Fruit fly (Drosophila melanogaster) whole organism, adult: Measurements from ENCODE around the gene CG3198.

Experiments used
- CG11617 ChIP-seq: fragments of 200-800 bp; sonication (Bioruptor generic); optimal IDR thresholded peaks from 2 replicates; lab custom pipeline; 2017; ENCODE audit warnings: mild to moderate bottlenecking, missing biosample characterization, missing genetic modification reagents, missing genetic modification characterization
- CG12768 ChIP-seq: fragments of 200-800 bp; sonication (Bioruptor generic); optimal IDR thresholded peaks from 2 replicates; lab custom pipeline; 2017; ENCODE audit warnings: missing biosample characterization, missing genetic modification characterization, mild to moderate bottlenecking, moderate library complexity, missing genetic modification reagents
- CG14711 ChIP-seq: fragments of 200-800 bp; sonication (Bioruptor generic); optimal IDR thresholded peaks from 2 replicates; lab custom pipeline; 2018; ENCODE audit warnings: missing biosample characterization, mild to moderate bottlenecking, missing genetic modification characterization, moderate library complexity
- CG1620 ChIP-seq: fragments of 200-800 bp; sonication (Bioruptor generic); optimal IDR thresholded peaks from 2 replicates; lab custom pipeline; 2016; ENCODE audit warnings: missing biosample characterization, missing genetic modification characterization
- CG33017 ChIP-seq: fragments of 200-800 bp; sonication (Bioruptor generic); optimal IDR thresholded peaks from 2 replicates; lab custom pipeline; 2018; ENCODE audit warnings: missing biosample characterization, mild to moderate bottlenecking, missing genetic modification characterization, moderate library complexity
- CG5204 ChIP-seq: fragments of 200-800 bp; sonication (Bioruptor generic); optimal IDR thresholded peaks from 2 replicates; lab custom pipeline; 2016; ENCODE audit warnings: missing biosample characterization, missing genetic modification characterization
- CG7045 ChIP-seq: fragments of 200-800 bp; sonication (Bioruptor generic); optimal IDR thresholded peaks from 2 replicates; lab custom pipeline; 2017; ENCODE audit warnings: missing biosample characterization, mild to moderate bottlenecking, missing genetic modification characterization
- CG7101 ChIP-seq: fragments of 200-800 bp; sonication (Bioruptor generic); optimal IDR thresholded peaks from 2 replicates; lab custom pipeline; 2018; ENCODE audit warnings: missing biosample characterization, mild to moderate bottlenecking, missing genetic modification characterization, moderate library complexity
- Clk ChIP-seq: fragments of 200-800 bp; sonication (Bioruptor generic); optimal IDR thresholded peaks from 2 replicates; lab custom pipeline; 2017; ENCODE audit warnings: missing biosample characterization, missing genetic modification characterization
- Crg-1 ChIP-seq: fragments of 200-800 bp; sonication (Bioruptor generic); optimal IDR thresholded peaks from 2 replicates; lab custom pipeline; 2016; ENCODE audit warnings: missing biosample characterization, missing genetic modification characterization
- Hr96 ChIP-seq: fragments of 200-800 bp; sonication (Bioruptor generic); optimal IDR thresholded peaks from 2 replicates; lab custom pipeline; 2016; ENCODE audit warnings: missing biosample characterization, missing genetic modification characterization
- Mnt ChIP-seq: fragments of 200-800 bp; sonication (Bioruptor generic); optimal IDR thresholded peaks from 2 replicates; lab custom pipeline; 2016; ENCODE audit warnings: missing biosample characterization, mild to moderate bottlenecking, missing genetic modification characterization
- bab1 ChIP-seq: fragments of 200-800 bp; sonication (Bioruptor generic); optimal IDR thresholded peaks from 3 replicates; lab custom pipeline; 2019; ENCODE audit warnings: missing biosample characterization, mild to moderate bottlenecking, missing genetic modification characterization, moderate library complexity
- cic ChIP-seq: fragments of 200-800 bp; sonication (Bioruptor generic); optimal IDR thresholded peaks from 2 replicates; lab custom pipeline; 2017; ENCODE audit warnings: missing biosample characterization, mild to moderate bottlenecking, missing genetic modification characterization, moderate library complexity
- cnc ChIP-seq, 2 experiments: fragments of >200 bp; optimal IDR thresholded peaks; 2 replicates each; lab custom pipeline; 2017
- kay ChIP-seq: fragments of 200-800 bp; sonication (Bioruptor generic); peaks from one replicate; lab custom pipeline; 2016; ENCODE audit warnings: missing biosample characterization, missing genetic modification characterization, borderline replicate concordance
- ovo ChIP-seq: fragments of 200-800 bp; sonication (Bioruptor generic); optimal IDR thresholded peaks from 2 replicates; lab custom pipeline; 2016; ENCODE audit warnings: missing biosample characterization, missing genetic modification characterization
- pad ChIP-seq: fragments of 200-800 bp; sonication (Bioruptor generic); optimal IDR thresholded peaks from 3 replicates; lab custom pipeline; 2017; ENCODE audit warnings: missing biosample characterization, missing genetic modification characterization, mild to moderate bottlenecking, moderate library complexity, missing genetic modification reagents
- tj ChIP-seq: fragments of 200-800 bp; sonication (Bioruptor generic); optimal IDR thresholded peaks from 3 replicates; lab custom pipeline; 2017; ENCODE audit warnings: missing biosample characterization, mild to moderate bottlenecking, missing genetic modification characterization, moderate library complexity
- toe ChIP-seq: fragments of 200-800 bp; sonication (Bioruptor generic); optimal IDR thresholded peaks from 2 replicates; lab custom pipeline; 2016; ENCODE audit warnings: missing biosample characterization, missing genetic modification characterization

CG3198 gene

DNA sequence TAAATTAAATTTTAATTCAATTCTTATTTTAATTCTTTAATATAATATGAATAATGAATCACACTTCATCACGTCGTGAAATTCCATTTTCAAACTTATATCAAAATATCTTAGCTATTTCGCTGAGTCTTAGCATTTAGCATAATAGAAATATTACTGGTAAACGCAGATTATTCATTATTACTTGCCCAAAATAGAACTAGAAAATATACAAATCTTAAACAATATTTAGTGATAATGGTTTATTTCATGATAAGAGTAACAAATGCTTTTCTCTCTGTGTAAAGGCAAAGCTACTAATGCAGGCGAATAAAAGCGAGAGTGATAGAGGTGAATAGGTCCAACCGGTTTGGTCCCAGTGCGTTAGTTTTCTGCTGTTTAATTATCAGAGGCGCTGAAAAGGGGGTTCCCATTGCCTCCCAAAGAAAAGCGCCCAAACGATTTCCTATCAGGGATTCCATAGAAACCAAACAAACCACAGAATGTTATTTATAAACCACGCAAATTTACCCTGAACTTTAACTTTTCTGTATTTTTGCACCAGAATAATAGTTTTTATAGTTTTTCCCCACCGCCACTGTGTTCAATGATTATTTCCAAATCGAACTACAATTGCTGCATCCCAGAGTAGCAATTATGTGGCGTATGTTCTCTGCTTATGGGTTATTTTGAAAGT is 10.8 kb downstream of the CG3198 start:
- TF ChIP-seq CG11617 (GFP tag; lab: Kevin White, UChicago): no peak
- no peak for TF ChIP-seq cic (GFP tag; lab: Kevin White, UChicago)
- TF ChIP-seq CG5204 (GFP tag; lab: Kevin White, UChicago): no peak
- no peak for TF ChIP-seq ovo (GFP tag; lab: Kevin White, UChicago)
- TF ChIP-seq bab1 (GFP tag; lab: Kevin White, UChicago): no peak
- TF ChIP-seq CG14711 (tag; lab: Kevin White, UChicago): no peak

DNA sequence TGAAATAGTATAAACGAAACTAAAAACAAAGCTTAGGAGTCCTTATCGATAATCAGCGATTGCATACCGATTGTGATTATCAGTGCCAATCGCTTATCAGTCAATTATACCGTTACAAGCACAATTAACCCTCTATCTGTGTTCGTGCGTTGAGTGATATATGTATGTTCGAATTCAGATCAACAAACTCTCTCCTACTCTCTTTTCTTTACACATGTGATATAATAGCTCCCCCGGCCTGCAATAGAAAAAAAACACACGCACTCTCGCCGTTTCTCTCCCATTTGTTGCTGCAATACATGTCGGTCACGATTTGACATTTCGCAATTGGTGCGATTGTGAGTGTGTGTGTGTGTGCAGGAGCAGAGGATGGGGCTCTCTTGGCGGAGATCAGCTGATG is 11.4 kb downstream of the CG3198 start:
- no peak for TF ChIP-seq CG33017 (tag; lab: Kevin White, UChicago)
- no peak for TF ChIP-seq bab1 (GFP tag; lab: Kevin White, UChicago)
- no peak for TF ChIP-seq tj (GFP tag; lab: Kevin White, UChicago)
- TF ChIP-seq Hr96 (GFP tag; lab: Kevin White, UChicago): no peak
- TF ChIP-seq Clk: no peak
- peak; percentile 43 for TF ChIP-seq kay
- peak; percentile 74 for TF ChIP-seq ovo (GFP tag; lab: Kevin White, UChicago)
- TF ChIP-seq pad: peak; percentile 73
- no peak for TF ChIP-seq CG5204 (GFP tag; lab: Kevin White, UChicago)

DNA sequence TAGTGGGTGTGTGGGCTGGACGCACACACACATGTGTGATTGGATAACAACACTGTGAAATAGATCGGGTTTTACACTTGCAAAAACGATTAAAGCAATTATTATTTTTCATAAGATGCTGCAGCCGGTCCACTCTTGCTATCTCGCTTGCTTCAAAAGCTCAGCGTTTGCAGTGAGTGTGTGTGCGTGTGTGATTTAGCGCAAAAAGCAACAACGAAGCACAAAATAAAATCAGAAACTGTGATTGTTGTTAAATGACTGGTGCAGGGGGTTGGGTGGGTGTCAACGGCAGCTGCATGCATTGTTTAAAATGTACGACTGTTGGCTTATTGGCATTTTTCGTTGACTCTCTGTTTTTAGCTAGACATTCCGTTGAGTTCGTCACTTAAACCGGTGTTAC is 11.9 kb downstream of the CG3198 start:
- TF ChIP-seq tj (GFP tag; lab: Kevin White, UChicago) (peak; percentile 67), bab1 (GFP tag; lab: Kevin White, UChicago) (no peak)

DNA sequence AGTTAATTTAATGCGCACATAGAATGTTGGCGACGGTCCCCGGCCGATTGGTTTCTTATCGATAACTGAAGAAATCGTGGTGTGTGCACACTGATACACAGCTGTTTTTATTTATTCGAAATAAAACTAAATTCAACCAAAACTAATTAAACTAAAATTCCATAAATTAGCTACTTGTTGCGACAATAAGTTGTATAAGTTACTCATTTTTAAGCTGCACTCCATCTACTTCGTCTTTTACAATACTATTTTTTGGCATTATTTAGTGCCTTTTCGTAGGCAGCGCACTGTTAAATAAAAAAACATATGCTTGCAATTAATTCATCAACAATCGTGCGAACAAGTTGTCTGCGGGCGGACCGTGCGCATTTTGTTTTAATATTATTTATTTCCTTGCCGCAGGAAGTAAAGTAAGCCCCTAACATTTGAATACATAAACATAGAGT is 12.4 kb downstream of the CG3198 start, which contains the start of the genes CG3224 and Ctr1A:
CG3224 (minus strand) TSS at position 71 of the 446 bp plus-strand sequence.
Ctr1A (plus strand) TSS at position 256 of the 446 bp plus-strand sequence.
- TF ChIP-seq cnc (optimal IDR thresholded peaks at IDR 0.05; lab: Kevin White, UChicago) (no peak), CG1620 (GFP tag; lab: Kevin White, UChicago) (no peak), CG14711 (tag; lab: Kevin White, UChicago) (peak; percentile 27), CG11617 (GFP tag; lab: Kevin White, UChicago) (peak; percentile 22), Mnt (GFP tag; lab: Kevin White, UChicago) (peak; percentile 63), cic (GFP tag; lab: Kevin White, UChicago) (no peak), CG7045 (GFP tag; lab: Kevin White, UChicago) (no peak), CG5204 (GFP tag; lab: Kevin White, UChicago) (no peak), CG12768 (no peak), CG7101 (tag; lab: Kevin White, UChicago) (peak; percentile 16), CG33017 (tag; lab: Kevin White, UChicago) (no peak), bab1 (GFP tag; lab: Kevin White, UChicago) (peak; percentile 34), ovo (GFP tag; lab: Kevin White, UChicago) (no peak), tj (GFP tag; lab: Kevin White, UChicago) (no peak), Hr96 (GFP tag; lab: Kevin White, UChicago) (no peak), toe (GFP tag; lab: Kevin White, UChicago) (no peak), kay (peak; percentile 69), Clk (no peak), Crg-1 (GFP tag; lab: Kevin White, UChicago) (no peak), pad (no peak)

DNA sequence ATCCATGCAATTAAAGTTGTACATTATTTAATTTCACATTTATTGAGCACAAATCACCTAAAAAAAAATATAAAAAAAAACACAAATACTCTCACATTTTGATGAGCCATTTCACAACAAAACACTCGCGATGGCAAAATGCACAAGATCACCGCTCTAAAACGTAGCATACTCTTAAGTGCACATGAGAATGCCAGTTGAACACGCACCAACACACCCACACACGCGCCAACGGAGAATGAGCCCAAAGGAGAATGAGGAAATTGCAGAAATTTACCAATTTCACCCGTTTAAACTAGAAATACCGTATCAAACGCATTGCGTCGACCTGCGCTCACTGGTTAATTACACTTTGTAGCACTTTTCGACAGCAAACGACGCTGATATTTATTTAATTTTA is 13.9 kb downstream of the CG3198 start:
- TF ChIP-seq bab1 (GFP tag; lab: Kevin White, UChicago) (no peak), CG33017 (tag; lab: Kevin White, UChicago) (no peak), CG11617 (GFP tag; lab: Kevin White, UChicago) (no peak), CG7101 (tag; lab: Kevin White, UChicago) (no peak), pad (no peak), CG14711 (tag; lab: Kevin White, UChicago) (no peak), kay (no peak), toe (GFP tag; lab: Kevin White, UChicago) (no peak)

DNA sequence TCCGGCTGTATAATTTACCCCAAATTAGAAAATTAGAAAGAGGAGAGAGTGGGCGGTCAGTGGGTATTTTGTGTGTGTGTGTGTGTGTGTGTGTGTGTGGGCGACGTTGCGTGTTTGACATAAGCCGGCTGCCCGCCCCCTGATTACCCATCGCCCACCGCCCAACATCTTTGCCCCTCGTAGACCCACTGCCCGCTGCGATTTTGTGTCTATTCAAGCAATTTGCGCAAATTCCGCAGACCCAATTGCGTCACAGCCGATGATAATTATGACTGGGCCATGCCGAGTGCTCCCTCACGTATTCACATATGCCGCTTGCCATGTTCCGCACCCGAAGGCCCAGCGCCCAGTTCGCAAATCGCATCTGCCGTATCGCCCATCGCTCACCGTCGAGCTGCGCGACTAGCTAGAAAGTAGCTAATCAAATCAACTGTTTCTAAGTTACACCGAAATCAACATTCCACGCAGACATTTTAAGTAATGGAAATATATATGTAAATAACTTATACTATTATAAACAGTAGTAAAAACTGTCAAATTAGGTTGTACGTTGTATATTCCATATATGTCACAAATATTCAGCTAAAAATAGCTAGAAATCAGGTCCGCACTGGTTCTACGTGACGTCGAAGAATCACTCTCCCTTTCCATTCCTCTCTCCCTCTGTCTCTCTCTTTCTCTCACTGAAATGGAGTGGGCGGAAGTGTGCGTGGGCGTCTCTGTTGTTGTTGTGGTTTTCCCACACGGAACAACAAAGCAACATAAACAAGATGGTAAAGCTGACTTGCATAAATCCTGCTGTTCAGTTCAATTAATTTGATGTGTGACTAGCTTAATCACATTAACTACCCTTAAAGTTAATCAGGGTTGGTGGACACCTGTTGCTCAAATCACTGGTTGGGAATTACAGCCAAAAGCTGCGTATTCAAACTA is 16.9 kb downstream of the CG3198 start:
- TF ChIP-seq pad (peak; percentile 36), CG33017 (tag; lab: Kevin White, UChicago) (peak; percentile 71), CG5204 (GFP tag; lab: Kevin White, UChicago) (peak; percentile 23), ovo (GFP tag; lab: Kevin White, UChicago) (no peak), CG7101 (tag; lab: Kevin White, UChicago) (peak; percentile 69), kay (peak; percentile 74), Clk (no peak), cic (GFP tag; lab: Kevin White, UChicago) (no peak), cnc (optimal IDR thresholded peaks at IDR 0.05; lab: Kevin White, UChicago) (peak in 1 of 2 experiments; percentile 28), CG7045 (GFP tag; lab: Kevin White, UChicago) (peak; percentile 14), CG12768 (peak; percentile 24), CG1620 (GFP tag; lab: Kevin White, UChicago) (no peak), Mnt (GFP tag; lab: Kevin White, UChicago) (peak; percentile 16), Hr96 (GFP tag; lab: Kevin White, UChicago) (no peak), toe (GFP tag; lab: Kevin White, UChicago) (no peak), tj (GFP tag; lab: Kevin White, UChicago) (peak; percentile 92), CG14711 (tag; lab: Kevin White, UChicago) (peak; percentile 59), Crg-1 (GFP tag; lab: Kevin White, UChicago) (no peak), bab1 (GFP tag; lab: Kevin White, UChicago) (peak; percentile 73), CG11617 (GFP tag; lab: Kevin White, UChicago) (peak; percentile 28)
